Fruit fly (Drosophila melanogaster): ENCODE results near the gene CG7720.
A peak's percentile ranks its signal among the peaks of the same experiment; 100 is the strongest.

CG7720 gene

dm6 chr3R:18745961-18746468, 49.0 kb downstream of the CG7720 start, which contains the start of the genes PGS1 and gwl (continued):
- TF ChIP-seq HHEX (GFP tag; optimal IDR thresholded peaks at IDR 0.05) (peak; percentile 7), B-H1 (GFP tag; IDR thresholded peaks at IDR 0.05) (peak; percentile 71), CG7556 (GFP tag; optimal IDR thresholded peaks at IDR 0.05) (no peak), toy (GFP tag; IDR thresholded peaks at IDR 0.05) (peak; percentile 49; the same call in 1 of the 2 replicates), Taf1 (GFP tag; IDR thresholded peaks at IDR 0.05) (peak; percentile 28; the same call in 1 of the 2 replicates), hkb (optimal IDR thresholded peaks at IDR 0.05) (no peak), hkb (GFP tag; IDR thresholded peaks at IDR 0.05) (peak; percentile 65), CG16813 (GFP tag; IDR thresholded peaks at IDR 0.05; ENCODE audit: partially characterized antibody) (peak; percentile 72), CG8290 (GFP tag; optimal IDR thresholded peaks at IDR 0.05) (no peak), CG8290 (tag; optimal IDR thresholded peaks at IDR 0.05) (no peak), CG1602 (GFP tag; optimal IDR thresholded peaks at IDR 0.05) (peak; percentile 80), CG8944 (GFP tag; optimal IDR thresholded peaks at IDR 0.05) (no peak), CG15514 (GFP tag; optimal IDR thresholded peaks at IDR 0.05) (peak; percentile 45), Ssrp (tag; optimal IDR thresholded peaks at IDR 0.05) (peak; percentile 79), sug (tag; optimal IDR thresholded peaks at IDR 0.05) (no peak), stc (GFP tag; IDR thresholded peaks at IDR 0.05) (peak; percentile 69), abd-A (tag; optimal IDR thresholded peaks at IDR 0.05) (no peak), vfl (GFP tag; optimal IDR thresholded peaks at IDR 0.05) (peak; percentile 28), hbn (GFP tag; IDR thresholded peaks at IDR 0.05; ENCODE audit: partially characterized antibody) (peak; percentile 67), Ptx1 (GFP tag; IDR thresholded peaks at IDR 0.05) (peak; percentile 86), Hey (tag; optimal IDR thresholded peaks at IDR 0.05) (no peak), tio (GFP tag; optimal IDR thresholded peaks at IDR 0.05) (no peak), D (optimal IDR thresholded peaks at IDR 0.05) (no peak), D (GFP tag; optimal IDR thresholded peaks at IDR 0.05) (peak; percentile 1), H15 (GFP tag; IDR thresholded peaks at IDR 0.05) (peak; percentile 59; the same call in 1 of the 3 replicates), CG7786 (GFP tag; optimal IDR thresholded peaks at IDR 0.05) (peak; percentile 34), mirr (GFP tag; optimal IDR thresholded peaks at IDR 0.05) (no peak), CG12744 (GFP tag; optimal IDR thresholded peaks at IDR 0.05) (peak; percentile 16), CG6813 (GFP tag; optimal IDR thresholded peaks at IDR 0.05) (no peak), Vsx1 (GFP tag; optimal IDR thresholded peaks at IDR 0.05) (no peak), kah (GFP tag; optimal IDR thresholded peaks at IDR 0.05) (no peak), slou (GFP tag; optimal IDR thresholded peaks at IDR 0.05) (peak; percentile 61), Doc3 (GFP tag; IDR thresholded peaks at IDR 0.05; ENCODE audit: partially characterized antibody) (peak; percentile 65), CG6854 (GFP tag; optimal IDR thresholded peaks at IDR 0.05) (no peak), exex (tag; optimal IDR thresholded peaks at IDR 0.05) (no peak), CG2875 (GFP tag; optimal IDR thresholded peaks at IDR 0.05) (peak; percentile 9), Dfd (GFP tag; optimal IDR thresholded peaks at IDR 0.05) (no peak), TFAM (GFP tag; optimal IDR thresholded peaks at IDR 0.05) (no peak), CG6654 (GFP tag; optimal IDR thresholded peaks at IDR 0.05) (no peak), CG4854 (GFP tag; optimal IDR thresholded peaks at IDR 0.05) (no peak), emc (GFP tag; optimal IDR thresholded peaks at IDR 0.05) (no peak), mam (GFP tag; optimal IDR thresholded peaks at IDR 0.05) (peak; percentile 67), wor (GFP tag; IDR thresholded peaks at IDR 0.05) (peak; percentile 66), CrebB (tag; optimal IDR thresholded peaks at IDR 0.05) (no peak), CG33213 (GFP tag; optimal IDR thresholded peaks at IDR 0.05) (no peak), CG2712 (tag; optimal IDR thresholded peaks at IDR 0.05) (peak; percentile 74), CG13894 (tag; optimal IDR thresholded peaks at IDR 0.05) (no peak), tx (GFP tag; optimal IDR thresholded peaks at IDR 0.05) (no peak), CG4404 (GFP tag; IDR thresholded peaks at IDR 0.05) (peak; percentile 78), MTF-1 (GFP tag; optimal IDR thresholded peaks at IDR 0.05; ENCODE audit: borderline replicate concordance) (no peak), ranshi (GFP tag; IDR thresholded peaks at IDR 0.05) (peak; percentile 79; the same call in 1 of the 2 replicates), btn (GFP tag; optimal IDR thresholded peaks at IDR 0.05) (no peak)

All from whole organism, embryonic.